Worm (Caenorhabditis elegans) whole organism, early embryonic: ENCODE data around the gene abu-6.

Experiments
- B0310.2 ChIP-seq: sonication (generic microtip); optimal IDR thresholded peaks from 2 replicates; lab custom pipeline; 2016; ENCODE audit warnings: mild to moderate bottlenecking, missing genetic modification characterization, missing compliant biosample characterization
- F13C5.2 ChIP-seq: sonication (generic microtip); optimal IDR thresholded peaks from 2 replicates; lab custom pipeline; 2017; ENCODE audit warnings: mild to moderate bottlenecking, missing genetic modification characterization, inconsistent platforms, missing compliant biosample characterization
- aly-1 ChIP-seq: sonication (generic microtip); optimal IDR thresholded peaks from 2 replicates; lab custom pipeline; 2016; ENCODE audit warnings: missing genetic modification characterization, missing compliant biosample characterization
- ama-1 ChIP-seq: fragments of 150-350 bp; optimal IDR thresholded peaks from 2 replicates; lab custom pipeline; 2014
- ceh-13 ChIP-seq: fragments of 200-800 bp; sonication (Bioruptor generic); optimal IDR thresholded peaks from 2 replicates; lab custom pipeline; 2018; ENCODE audit warnings: mild to moderate bottlenecking, missing genetic modification characterization, missing compliant biosample characterization
- ets-7 ChIP-seq: sonication (generic microtip); optimal IDR thresholded peaks from 2 replicates; lab custom pipeline; 2016; ENCODE audit warnings: missing genotype, missing genetic modification characterization, missing compliant biosample characterization
- hmbx-1 ChIP-seq: sonication (generic microtip); optimal IDR thresholded peaks from 2 replicates; lab custom pipeline; 2016; ENCODE audit warnings: mild to moderate bottlenecking, missing genetic modification characterization, missing compliant biosample characterization
- hmg-4 ChIP-seq: fragments of 200-800 bp; sonication (Bioruptor generic); optimal IDR thresholded peaks from 2 replicates; lab custom pipeline; 2018; ENCODE audit warnings: mild to moderate bottlenecking, missing genetic modification characterization, missing compliant biosample characterization
- pes-1 ChIP-seq: fragments of 200-800 bp; sonication (Bioruptor generic); IDR thresholded peaks from 2 replicates; pipeline ENCODE4 v1.3.6; 2022; ENCODE audit warnings: missing genetic modification reagents, missing genetic modification characterization, missing compliant biosample characterization
- scrt-1 ChIP-seq: fragments of 200-800 bp; sonication (Bioruptor generic); IDR thresholded peaks from 2 replicates; pipeline ENCODE4 v1.3.6; 2022; ENCODE audit warnings: missing genetic modification characterization, missing compliant biosample characterization
- sea-1 ChIP-seq: fragments of 200-800 bp; sonication (Bioruptor generic); conservative IDR thresholded peaks from 2 replicates; pipeline ENCODE4 v1.3.6; 2022; ENCODE audit warnings: missing genetic modification characterization, missing compliant biosample characterization
- tbx-11 ChIP-seq: fragments of 200-800 bp; sonication (Bioruptor generic); IDR thresholded peaks from 2 replicates; pipeline ENCODE4 v1.3.6; 2022; ENCODE audit warnings: missing genetic modification characterization, missing compliant biosample characterization
- tbx-37 ChIP-seq: fragments of 200-800 bp; sonication (Bioruptor generic); conservative IDR thresholded peaks from 2 replicates; pipeline ENCODE4 v1.3.6; 2022; ENCODE audit warnings: missing genetic modification reagents, missing genetic modification characterization, missing compliant biosample characterization
- tra-4 ChIP-seq: sonication (generic microtip); optimal IDR thresholded peaks from 2 replicates; lab custom pipeline; 2017; ENCODE audit warnings: missing genetic modification characterization, missing compliant biosample characterization

DNA sequence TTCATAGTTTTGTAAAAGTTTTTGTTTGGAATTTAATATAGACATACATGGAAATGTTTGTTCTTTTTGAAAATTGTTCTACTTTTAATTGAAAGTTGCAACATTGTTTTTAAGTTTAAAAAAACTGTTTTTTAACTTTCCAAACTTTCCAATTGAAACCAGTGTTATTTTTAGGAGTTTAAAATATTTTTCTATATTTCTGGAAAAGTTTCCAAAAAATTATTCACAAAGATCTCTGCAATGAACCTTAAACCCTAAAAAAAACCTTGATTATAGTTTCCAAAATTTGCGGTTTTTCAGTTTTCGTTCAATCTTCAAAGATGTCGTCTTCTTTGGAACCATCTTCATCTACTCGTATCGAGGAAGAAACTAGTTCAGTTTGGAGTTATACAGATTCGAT is 29.3 kb downstream of the abu-6 start, which contains the start of gene F14F9.4:
- TF ChIP-seq tbx-11 (GFP tag; lab: Robert Waterston, UW) (no peak), tra-4 (no peak), ama-1 (lab: Kevin White, UChicago) (no peak), tbx-37 (GFP tag; lab: Robert Waterston, UW) (no peak), ceh-13 (GFP tag; lab: Kevin White, UChicago) (no peak), hmg-4 (GFP tag; lab: Kevin White, UChicago) (no peak), pes-1 (GFP tag; lab: Robert Waterston, UW) (no peak), aly-1 (no peak), B0310.2 (tag; lab: Kevin White, UChicago) (no peak), ets-7 (tag; lab: Kevin White, UChicago) (no peak), hmbx-1 (tag; lab: Kevin White, UChicago) (no peak), sea-1 (GFP tag; lab: Robert Waterston, UW) (no peak), scrt-1 (GFP tag; lab: Robert Waterston, UW) (no peak), F13C5.2 (tag; lab: Kevin White, UChicago) (no peak)
